Worm (Caenorhabditis elegans) whole organism, early embryonic: ENCODE data around the gene C54D10.5.

Source experiments
- ama-1 ChIP-seq: fragments of 150-350 bp; optimal IDR thresholded peaks from 2 replicates; lab custom pipeline; 2014
- hmg-4 ChIP-seq: fragments of 200-800 bp; sonication (Bioruptor generic); optimal IDR thresholded peaks from 2 replicates; lab custom pipeline; 2018; ENCODE audit warnings: mild to moderate bottlenecking, missing genetic modification characterization, missing compliant biosample characterization
- sea-1 ChIP-seq: fragments of 200-800 bp; sonication (Bioruptor generic); conservative IDR thresholded peaks from 2 replicates; pipeline ENCODE4 v1.3.6; 2022; ENCODE audit warnings: missing genetic modification characterization, missing compliant biosample characterization
- tbx-11 ChIP-seq: fragments of 200-800 bp; sonication (Bioruptor generic); IDR thresholded peaks from 2 replicates; pipeline ENCODE4 v1.3.6; 2022; ENCODE audit warnings: missing genetic modification characterization, missing compliant biosample characterization
- tra-4 ChIP-seq: sonication (generic microtip); optimal IDR thresholded peaks from 2 replicates; lab custom pipeline; 2017; ENCODE audit warnings: missing genetic modification characterization, missing compliant biosample characterization

- TF ChIP-seq ama-1 (lab: Kevin White, UChicago) (no peak), tra-4 (tag; lab: Kevin White, UChicago) (no peak), sea-1 (GFP tag; lab: Robert Waterston, UW) (no peak), tbx-11 (GFP tag; lab: Robert Waterston, UW) (no peak), hmg-4 (no peak)
Measured at ce11 chrV:12462908-12463307, 33.8 kb downstream of the C54D10.5 start, which contains the start of gene egl-10.
